Worm (Caenorhabditis elegans): ENCODE measurements around the gene srx-87.

DNA sequence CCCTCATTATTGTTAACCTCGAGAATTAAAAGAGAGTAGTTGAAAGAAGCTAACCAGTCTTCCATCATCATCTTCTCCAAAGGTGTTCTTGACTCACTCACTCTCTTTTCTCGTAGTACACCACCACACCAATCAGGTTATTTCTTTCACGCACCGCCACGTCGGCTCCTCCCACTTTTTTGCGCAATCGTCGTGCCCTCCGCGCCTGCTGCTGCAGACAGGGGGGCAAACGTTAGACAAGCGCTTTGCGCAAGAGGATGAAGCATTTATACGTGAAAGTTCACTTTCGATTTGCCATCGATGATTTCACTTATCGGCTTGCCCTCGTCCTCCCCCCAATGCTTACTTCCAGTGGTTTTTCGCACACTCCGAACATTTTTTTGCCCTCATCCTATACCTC is 39.3 kb upstream of the srx-87 start:
- TF ChIP-seq F13C5.2 (tag; optimal IDR thresholded peaks at IDR 0.05) = no peak
- TF ChIP-seq pes-1 (GFP tag; IDR thresholded peaks at IDR 0.05) = no peak
- TF ChIP-seq ama-1 (optimal IDR thresholded peaks at IDR 0.05) = no peak
- no peak for TF ChIP-seq tbx-11 (GFP tag; IDR thresholded peaks at IDR 0.05)
- TF ChIP-seq B0310.2 (tag; optimal IDR thresholded peaks at IDR 0.05) = no peak
- TF ChIP-seq tbx-37 (GFP tag; conservative IDR thresholded peaks at IDR 0.05) = no peak
- no peak for TF ChIP-seq hmbx-1 (tag; optimal IDR thresholded peaks at IDR 0.05)
- no peak for TF ChIP-seq sea-1 (GFP tag; conservative IDR thresholded peaks at IDR 0.05)
- TF ChIP-seq tra-4 (tag; optimal IDR thresholded peaks at IDR 0.05) = no peak
- no peak for TF ChIP-seq hnd-1 (tag; optimal IDR thresholded peaks at IDR 0.05)
- no peak for TF ChIP-seq ets-7 (tag; optimal IDR thresholded peaks at IDR 0.05)
- no peak for TF ChIP-seq flt-1 (GFP tag; IDR thresholded peaks at IDR 0.05)
- no peak for TF ChIP-seq hmg-4 (GFP tag; optimal IDR thresholded peaks at IDR 0.05)

All from whole organism, early embryonic.